Fruit fly (Drosophila melanogaster) whole organism, embryonic: Measurements from ENCODE around the gene Trm7-32.

Source experiments
- CG11398 ChIP-seq: fragments of 200-800 bp; sonication (Bioruptor generic); optimal IDR thresholded peaks from 2 replicates; lab custom pipeline; 2016; ENCODE audit warnings: missing biosample characterization, missing genetic modification characterization
- CG12236 ChIP-seq: fragments of 200-800 bp; sonication (Bioruptor generic); optimal IDR thresholded peaks from 2 replicates; lab custom pipeline; 2016; ENCODE audit warnings: missing biosample characterization, missing genetic modification characterization
- CG12299 ChIP-seq: fragments of 200-800 bp; sonication (Bioruptor generic); optimal IDR thresholded peaks from 2 replicates; lab custom pipeline; 2018; ENCODE audit warnings: missing biosample characterization, mild to moderate bottlenecking, missing genetic modification characterization
- CG1233 ChIP-seq: fragments of 200-800 bp; sonication (Bioruptor generic); optimal IDR thresholded peaks from 4 replicates; lab custom pipeline; 2018; ENCODE audit warnings: missing biosample characterization, mild to moderate bottlenecking, missing genetic modification characterization
- CG13775 ChIP-seq: fragments of 200-800 bp; sonication (Bioruptor generic); optimal IDR thresholded peaks from 3 replicates; lab custom pipeline; 2017; ENCODE audit warnings: missing biosample characterization, mild to moderate bottlenecking, missing genetic modification characterization
- CG13894 ChIP-seq: fragments of 200-800 bp; sonication (Bioruptor generic); optimal IDR thresholded peaks from 3 replicates; lab custom pipeline; 2018; ENCODE audit warnings: missing biosample characterization, mild to moderate bottlenecking, missing genetic modification characterization, moderate library complexity
- CG15601 ChIP-seq: fragments of 200-800 bp; sonication (Bioruptor generic); optimal IDR thresholded peaks from 3 replicates; lab custom pipeline; 2019; ENCODE audit warnings: missing biosample characterization, mild to moderate bottlenecking, missing genetic modification characterization, moderate library complexity
- CG16815 ChIP-seq: fragments of 200-800 bp; sonication (Bioruptor generic); optimal IDR thresholded peaks from 3 replicates; lab custom pipeline; 2017; ENCODE audit warnings: missing biosample characterization, mild to moderate bottlenecking, missing genetic modification characterization
- CG17186 ChIP-seq: fragments of 200-800 bp; sonication (Bioruptor generic); optimal IDR thresholded peaks from 3 replicates; lab custom pipeline; 2017; ENCODE audit warnings: missing biosample characterization, missing genetic modification reagents, missing genetic modification characterization
- CG18011 ChIP-seq: fragments of 200-800 bp; sonication (Bioruptor generic); optimal IDR thresholded peaks from 2 replicates; lab custom pipeline; 2017; ENCODE audit warnings: missing biosample characterization, missing genetic modification characterization, mild to moderate bottlenecking, moderate library complexity, missing genotype
- CG18599 ChIP-seq: fragments of 200-800 bp; sonication (Bioruptor generic); optimal IDR thresholded peaks from 3 replicates; lab custom pipeline; 2017; ENCODE audit warnings: missing biosample characterization, missing genetic modification characterization, mild to moderate bottlenecking, moderate library complexity, missing genetic modification reagents
- CG30403 ChIP-seq: fragments of 200-800 bp; sonication (Bioruptor generic); optimal IDR thresholded peaks from 3 replicates; lab custom pipeline; 2016; ENCODE audit warnings: missing biosample characterization, missing genetic modification characterization
- CG3065 ChIP-seq: fragments of 200-800 bp; sonication (Bioruptor generic); optimal IDR thresholded peaks from 2 replicates; lab custom pipeline; 2016; ENCODE audit warnings: missing biosample characterization, missing genetic modification characterization
- CG31388 ChIP-seq: fragments of 200-800 bp; sonication (Bioruptor generic); optimal IDR thresholded peaks from 2 replicates; lab custom pipeline; 2016; ENCODE audit warnings: missing biosample characterization, missing genetic modification characterization
- CG32772 ChIP-seq: fragments of 200-800 bp; sonication (Bioruptor generic); IDR thresholded peaks from 2 replicates; pipeline ENCODE4 v1.3.6; 2022; ENCODE audit warnings: missing biosample characterization, missing genetic modification characterization
- CG7928 ChIP-seq: fragments of 200-800 bp; sonication (Bioruptor generic); optimal IDR thresholded peaks from 2 replicates; lab custom pipeline; 2017; ENCODE audit warnings: missing biosample characterization, mild to moderate bottlenecking, missing genetic modification characterization
- CG7963 ChIP-seq: fragments of 200-800 bp; sonication (Bioruptor generic); IDR thresholded peaks from 3 replicates; pipeline ENCODE4 v1.3.6; 2022; ENCODE audit warnings: missing biosample characterization, missing genetic modification characterization; ENCODE audit not compliant: partially characterized antibody
- CG9876 ChIP-seq: fragments of 200-800 bp; sonication (Bioruptor generic); optimal IDR thresholded peaks from 2 replicates; lab custom pipeline; 2016; ENCODE audit warnings: missing biosample characterization, missing genetic modification characterization
- Dad ChIP-seq: fragments of 200-800 bp; sonication (Bioruptor generic); optimal IDR thresholded peaks from 3 replicates; lab custom pipeline; 2016; ENCODE audit warnings: missing biosample characterization, missing genetic modification characterization
- Drgx ChIP-seq: fragments of 200-800 bp; sonication (Bioruptor generic); IDR thresholded peaks from 2 replicates; pipeline ENCODE4 v1.3.6; 2022; ENCODE audit warnings: missing biosample characterization, missing genetic modification characterization
- E2f1 ChIP-seq: fragments of 200-800 bp; sonication (Bioruptor generic); IDR thresholded peaks from 2 replicates; pipeline ENCODE4 v1.3.6; 2022; ENCODE audit warnings: missing biosample characterization, missing genetic modification characterization
- E2f2 ChIP-seq: fragments of 200-800 bp; sonication (Bioruptor generic); IDR thresholded peaks from 2 replicates; pipeline ENCODE4 v1.3.6; 2022; ENCODE audit warnings: missing biosample characterization, missing genetic modification characterization
- Eip74EF ChIP-seq, 2 experiments: fragments of 200-800 bp in 1 of 2; fragments of >200 bp in 1 of 2; sonication (Bioruptor generic) in 1 of 2; optimal IDR thresholded peaks; 2 replicates each; lab custom pipeline; 2017 to 2019; ENCODE audit warnings: missing biosample characterization in 2 of 2, missing genetic modification characterization in 2 of 2, mild to moderate bottlenecking in 1 of 2, moderate library complexity in 1 of 2
- HmgD ChIP-seq: fragments of 200-800 bp; sonication (Bioruptor generic); optimal IDR thresholded peaks from 3 replicates; lab custom pipeline; 2016; ENCODE audit warnings: missing biosample characterization, missing genetic modification characterization
- Max ChIP-seq: fragments of 200-800 bp; sonication (Bioruptor generic); optimal IDR thresholded peaks from 2 replicates; lab custom pipeline; 2016; ENCODE audit warnings: missing biosample characterization, mild to moderate bottlenecking, missing genetic modification characterization
- Meics ChIP-seq: fragments of 200-800 bp; sonication (Bioruptor generic); optimal IDR thresholded peaks from 2 replicates; lab custom pipeline; 2017; ENCODE audit warnings: missing biosample characterization, mild to moderate bottlenecking, missing genetic modification characterization
- Ssrp ChIP-seq: fragments of 200-800 bp; sonication (Bioruptor generic); optimal IDR thresholded peaks from 2 replicates; lab custom pipeline; 2018; ENCODE audit warnings: missing biosample characterization, mild to moderate bottlenecking, missing genetic modification characterization, moderate library complexity
- Stat92E ChIP-seq, 3 experiments: fragments of >200 bp in 2 of 3; fragments of 200-800 bp in 1 of 3; sonication (Bioruptor generic) in 1 of 3; optimal IDR thresholded peaks; 2 replicates each; lab custom pipeline; 2017 to 2019; ENCODE audit warnings: missing biosample characterization in 3 of 3, missing genetic modification characterization in 3 of 3, mild to moderate bottlenecking in 1 of 3, moderate library complexity in 1 of 3
- YL-1 ChIP-seq: fragments of 200-800 bp; sonication (Bioruptor generic); optimal IDR thresholded peaks from 3 replicates; lab custom pipeline; 2017; ENCODE audit warnings: missing biosample characterization, mild to moderate bottlenecking, missing genetic modification characterization
- al ChIP-seq: fragments of 200-800 bp; sonication (Bioruptor generic); IDR thresholded peaks from 2 replicates; pipeline ENCODE4 v1.3.6; 2022; ENCODE audit warnings: missing biosample characterization, missing genetic modification characterization
- bowl ChIP-seq: fragments of 200-800 bp; sonication (Bioruptor generic); IDR thresholded peaks from 2 replicates; pipeline ENCODE4 v1.3.6; 2022; ENCODE audit warnings: missing biosample characterization, missing genetic modification characterization
- croc ChIP-seq: fragments of 200-800 bp; sonication (Bioruptor generic); conservative IDR thresholded peaks from 3 replicates; pipeline ENCODE4 v1.3.6; 2022; ENCODE audit warnings: missing biosample characterization, missing genetic modification characterization
- cwo ChIP-seq: fragments of 200-800 bp; sonication (Bioruptor generic); optimal IDR thresholded peaks from 3 replicates; lab custom pipeline; 2017; ENCODE audit warnings: missing biosample characterization, missing genetic modification characterization, mild to moderate bottlenecking, moderate library complexity, missing genetic modification reagents
- dysf ChIP-seq: fragments of 200-800 bp; sonication (Bioruptor generic); IDR thresholded peaks from 3 replicates; pipeline ENCODE4 v1.3.6; 2022; ENCODE audit warnings: missing biosample characterization, missing genetic modification characterization
- emc ChIP-seq: fragments of 200-800 bp; sonication (Bioruptor generic); optimal IDR thresholded peaks from 2 replicates; lab custom pipeline; 2016; ENCODE audit warnings: missing biosample characterization, missing genetic modification characterization
- esg ChIP-seq: fragments of 200-800 bp; sonication (Bioruptor generic); conservative IDR thresholded peaks from 2 replicates; pipeline ENCODE4 v1.3.6; 2022; ENCODE audit warnings: missing biosample characterization, missing genetic modification characterization
- fd64A ChIP-seq: fragments of 200-800 bp; sonication (Bioruptor generic); optimal IDR thresholded peaks from 3 replicates; lab custom pipeline; 2018; ENCODE audit warnings: missing biosample characterization, mild to moderate bottlenecking, missing genetic modification characterization
- grn ChIP-seq: fragments of 200-800 bp; sonication (Bioruptor generic); optimal IDR thresholded peaks from 3 replicates; lab custom pipeline; 2017; ENCODE audit warnings: missing biosample characterization, missing genetic modification characterization
- hb ChIP-seq: fragments of 200-800 bp; sonication (Bioruptor generic); IDR thresholded peaks from 3 replicates; pipeline ENCODE4 v1.3.6; 2022; ENCODE audit warnings: missing biosample characterization, missing genetic modification characterization; ENCODE audit not compliant: partially characterized antibody
- lilli ChIP-seq: fragments of 200-800 bp; sonication (Bioruptor generic); optimal IDR thresholded peaks from 3 replicates; lab custom pipeline; 2016; ENCODE audit warnings: missing biosample characterization, missing genetic modification characterization
- lov ChIP-seq, 2 experiments: fragments of 200-800 bp in 1 of 2; fragments of >200 bp in 1 of 2; sonication (Bioruptor generic) in 1 of 2; IDR thresholded peaks in 1 of 2; optimal IDR thresholded peaks in 1 of 2; 2 replicates in 1 of 2; 3 replicates in 1 of 2; pipeline versions ENCODE4 v1.3.6 to Lab custom; 2017 to 2022; ENCODE audit warnings: missing biosample characterization in 1 of 2, missing genetic modification characterization in 1 of 2
- mld ChIP-seq: fragments of 200-800 bp; sonication (Bioruptor generic); IDR thresholded peaks from 3 replicates; pipeline ENCODE4 v1.3.6; 2022; ENCODE audit warnings: missing biosample characterization, missing genetic modification characterization; ENCODE audit not compliant: partially characterized antibody
- pros ChIP-seq: fragments of 200-800 bp; sonication (Bioruptor generic); optimal IDR thresholded peaks from 3 replicates; lab custom pipeline; 2019; ENCODE audit warnings: missing biosample characterization, mild to moderate bottlenecking, missing genetic modification characterization, moderate library complexity
- row ChIP-seq: fragments of 200-800 bp; sonication (Bioruptor generic); IDR thresholded peaks from 3 replicates; pipeline ENCODE4 v1.3.6; 2022; ENCODE audit warnings: missing biosample characterization, missing genetic modification characterization
- schlank ChIP-seq: fragments of 200-800 bp; sonication (Bioruptor generic); optimal IDR thresholded peaks from 2 replicates; lab custom pipeline; 2018; ENCODE audit warnings: missing biosample characterization, mild to moderate bottlenecking, missing genetic modification characterization
- sens-2 ChIP-seq: fragments of 200-800 bp; sonication (Bioruptor generic); IDR thresholded peaks from 2 replicates; pipeline ENCODE4 v1.3.6; 2022; ENCODE audit warnings: missing biosample characterization, missing genetic modification characterization
- sima ChIP-seq: fragments of 200-800 bp; sonication (Bioruptor generic); optimal IDR thresholded peaks from 2 replicates; lab custom pipeline; 2016; ENCODE audit warnings: missing biosample characterization, missing genetic modification characterization
- yki ChIP-seq: fragments of >200 bp; optimal IDR thresholded peaks from 3 replicates; lab custom pipeline; 2018

Gene Trm7-32

dm6 chr3R:17065018-17065784 lies 24.7 kb downstream of the Trm7-32 start (continued):
- TF ChIP-seq CG12236 (GFP tag; lab: Kevin White, UChicago) (peak; percentile 84), CG31388 (peak; percentile 75), CG12299 (peak; percentile 89), CG32772 (GFP tag; lab: Robert Waterston, UW) (peak; percentile 84), YL-1 (GFP tag; lab: Kevin White, UChicago) (peak; percentile 68), grn (GFP tag; lab: Kevin White, UChicago) (peak; percentile 27), croc (GFP tag; lab: Robert Waterston, UW) (peak; percentile 88), lilli (GFP tag; lab: Kevin White, UChicago) (peak; percentile 97), E2f2 (GFP tag; lab: Robert Waterston, UW) (peak; percentile 73; the same call in 1 of the 2 replicates), CG30403 (peak; percentile 96), hb (GFP tag; lab: Robert Waterston, UW) (no peak), CG1233 (GFP tag; lab: Kevin White, UChicago) (peak; percentile 83), row (GFP tag; lab: Robert Waterston, UW) (peak; percentile 97), bowl (GFP tag; lab: Robert Waterston, UW) (peak; percentile 62; the same call in 1 of the 2 replicates), sens-2 (peak; percentile 70), al (GFP tag; lab: Robert Waterston, UW) (peak; percentile 75), CG13775 (peak; percentile 90), CG7928 (peak; percentile 65), HmgD (GFP tag; lab: Kevin White, UChicago) (peak; percentile 23), Eip74EF (GFP tag; optimal IDR thresholded peaks at IDR 0.05; lab: Kevin White, UChicago) (peak in 1 of 2 experiments; percentile 95), esg (GFP tag; lab: Robert Waterston, UW) (peak; percentile 89), fd64A (GFP tag; lab: Kevin White, UChicago) (peak; percentile 85), Max (GFP tag; lab: Kevin White, UChicago) (peak; percentile 89), pros (peak; percentile 28), schlank (tag; lab: Kevin White, UChicago) (peak; percentile 81), lov (optimal IDR thresholded peaks at IDR 0.05; lab: Kevin White, UChicago) (no peak), lov (GFP tag; IDR thresholded peaks at IDR 0.05; lab: Robert Waterston, UW) (peak; percentile 66), sima (GFP tag; lab: Kevin White, UChicago) (peak; percentile 76), dysf (GFP tag; lab: Robert Waterston, UW) (peak; percentile 92), CG11398 (peak; percentile 84), CG13894 (peak; percentile 78), Stat92E (GFP tag; optimal IDR thresholded peaks at IDR 0.05; lab: Kevin White, UChicago) (peak in 1 of 3 experiments; percentile 78), CG17186 (GFP tag; lab: Kevin White, UChicago) (peak; percentile 25), CG7963 (GFP tag; lab: Robert Waterston, UW) (no peak), CG3065 (GFP tag; lab: Kevin White, UChicago) (peak; percentile 86), Drgx (peak; percentile 92), Dad (GFP tag; lab: Kevin White, UChicago) (peak; percentile 96), CG16815 (GFP tag; lab: Kevin White, UChicago) (peak; percentile 86), mld (no peak), CG9876 (GFP tag; lab: Kevin White, UChicago) (peak; percentile 73), Ssrp (tag; lab: Kevin White, UChicago) (peak; percentile 91), CG18011 (GFP tag; lab: Kevin White, UChicago) (peak; percentile 77), CG15601 (tag; lab: Kevin White, UChicago) (peak; percentile 94), emc (GFP tag; lab: Kevin White, UChicago) (peak; percentile 71), Meics (GFP tag; lab: Kevin White, UChicago) (peak; percentile 94), E2f1 (GFP tag; lab: Robert Waterston, UW) (peak; percentile 87), yki (lab: Kevin White, UChicago) (no peak), cwo (GFP tag; lab: Kevin White, UChicago) (peak; percentile 93), CG18599 (GFP tag; lab: Kevin White, UChicago) (peak; percentile 96)
